Fruit fly (Drosophila melanogaster): ENCODE measurements around the gene CG15147.

CG15147 gene

dm6 chr2L:17588173-17589082 is 37.8 kb downstream of the CG15147 start (continued):
- TF ChIP-seq crol (GFP tag; IDR thresholded peaks at IDR 0.05) = peak; percentile 64
- TF ChIP-seq CrebB (tag; optimal IDR thresholded peaks at IDR 0.05) = no peak
- TF ChIP-seq sens (GFP tag) = peak; percentile 8
- TF ChIP-seq da (GFP tag; optimal IDR thresholded peaks at IDR 0.05) = no peak
- TF ChIP-seq CG3065 (GFP tag; optimal IDR thresholded peaks at IDR 0.05) = no peak
- TF ChIP-seq CG8290 (GFP tag; optimal IDR thresholded peaks at IDR 0.05) = no peak
- TF ChIP-seq CG8290 (tag; optimal IDR thresholded peaks at IDR 0.05) = peak in 1 of 2 experiments; percentile 43
- TF ChIP-seq CG14860 (GFP tag; IDR thresholded peaks at IDR 0.05; ENCODE audit: partially characterized antibody) = no peak
- TF ChIP-seq CG3281 (GFP tag; optimal IDR thresholded peaks at IDR 0.05) = peak; percentile 10
- peak; percentile 94; the same call in 2 of the 3 replicates for TF ChIP-seq CG2199 (GFP tag; IDR thresholded peaks at IDR 0.05)
- peak; percentile 32 for TF ChIP-seq kni (GFP tag; optimal IDR thresholded peaks at IDR 0.05)
- no peak for TF ChIP-seq ase (GFP tag; IDR thresholded peaks at IDR 0.05)
- peak; percentile 16 for TF ChIP-seq CG6683 (GFP tag; optimal IDR thresholded peaks at IDR 0.05)
- peak; percentile 14 for TF ChIP-seq mirr (GFP tag; optimal IDR thresholded peaks at IDR 0.05)
- TF ChIP-seq cwo (GFP tag; optimal IDR thresholded peaks at IDR 0.05) = peak; percentile 31
- TF ChIP-seq oc (tag; optimal IDR thresholded peaks at IDR 0.05) = peak; percentile 29
- no peak for TF ChIP-seq Dip3 (GFP tag; optimal IDR thresholded peaks at IDR 0.05)

dm6 chr2L:17586750-17587149 is 39.4 kb downstream of the CG15147 start:
- TF ChIP-seq vvl (GFP tag; IDR thresholded peaks at IDR 0.05) = peak; percentile 69; the same call in 1 of the 2 replicates
- no peak for TF ChIP-seq Neu2 (GFP tag; optimal IDR thresholded peaks at IDR 0.05; ENCODE audit: borderline replicate concordance)
- peak; percentile 13 for TF ChIP-seq Oli (tag; optimal IDR thresholded peaks at IDR 0.05)
- no peak for TF ChIP-seq chif (GFP tag; optimal IDR thresholded peaks at IDR 0.05)
- TF ChIP-seq CG7745 (tag; optimal IDR thresholded peaks at IDR 0.05) = peak; percentile 48
- no peak for TF ChIP-seq Nf-YA (GFP tag; IDR thresholded peaks at IDR 0.05)
- TF ChIP-seq Ravus (GFP tag; IDR thresholded peaks at IDR 0.05) = no peak
- TF ChIP-seq row (GFP tag; IDR thresholded peaks at IDR 0.05) = 0 out of 3 replicates have a peak, but pooled peaks have one; percentile 23
- TF ChIP-seq Awh (GFP tag; IDR thresholded peaks at IDR 0.05) = 0 out of 2 replicates have a peak, but pooled peaks have one; percentile 14
- TF ChIP-seq gsb-n (tag; optimal IDR thresholded peaks at IDR 0.05) = peak; percentile 58
- TF ChIP-seq vnd (GFP tag; IDR thresholded peaks at IDR 0.05; ENCODE audit: partially characterized antibody) = no peak

- TF ChIP-seq run (tag; optimal IDR thresholded peaks at IDR 0.05) (no peak), ind (GFP tag; optimal IDR thresholded peaks at IDR 0.05) (no peak), tgo (GFP tag; IDR thresholded peaks at IDR 0.05) (no peak), CG10543 (GFP tag; optimal IDR thresholded peaks at IDR 0.05) (peak; percentile 32), Deaf1 (tag; optimal IDR thresholded peaks at IDR 0.05) (peak; percentile 29), B-H2 (GFP tag; optimal IDR thresholded peaks at IDR 0.05) (peak; percentile 2), seq (GFP tag; IDR thresholded peaks at IDR 0.05) (peak; percentile 36; the same call in 1 of the 2 replicates), oc (tag; optimal IDR thresholded peaks at IDR 0.05) (peak; percentile 40), chm (GFP tag; IDR thresholded peaks at IDR 0.05) (no peak), Elba2 (GFP tag; optimal IDR thresholded peaks at IDR 0.05) (no peak), CG7745 (tag; optimal IDR thresholded peaks at IDR 0.05) (peak; percentile 29), Kr (GFP tag; optimal IDR thresholded peaks at IDR 0.05) (peak; percentile 15), HLHmδ (GFP tag; optimal IDR thresholded peaks at IDR 0.05) (no peak), CG4360 (GFP tag; IDR thresholded peaks at IDR 0.05) (peak; percentile 68), CG3281 (GFP tag; optimal IDR thresholded peaks at IDR 0.05) (no peak), CG2116 (GFP tag; optimal IDR thresholded peaks at IDR 0.05) (no peak), pros (GFP tag; optimal IDR thresholded peaks at IDR 0.05) (peak; percentile 75), sqz (GFP tag; optimal IDR thresholded peaks at IDR 0.05) (peak; percentile 71), CG13894 (tag; optimal IDR thresholded peaks at IDR 0.05) (peak; percentile 24), abd-A (tag; optimal IDR thresholded peaks at IDR 0.05) (peak; percentile 90), kni (GFP tag; optimal IDR thresholded peaks at IDR 0.05) (peak; percentile 61), nom (GFP tag; optimal IDR thresholded peaks at IDR 0.05) (peak; percentile 34)
These were observed 41.2 kb downstream of the CG15147 start for dm6 chr2L:17585000-17585399.
